Fruit fly (Drosophila melanogaster) whole organism, embryonic: ENCODE measurements around the gene CG43051.

ENCODE experiments used
- Asciz ChIP-seq: fragments of 200-800 bp; sonication (Bioruptor generic); optimal IDR thresholded peaks from 2 replicates; lab custom pipeline; 2017; ENCODE audit warnings: missing biosample characterization, mild to moderate bottlenecking, missing genetic modification characterization, missing genetic modification reagents
- Bgb ChIP-seq: fragments of 200-800 bp; sonication (Bioruptor generic); IDR thresholded peaks from 2 replicates; pipeline ENCODE4 v1.3.6; 2022; ENCODE audit warnings: missing biosample characterization, missing genetic modification characterization; ENCODE audit not compliant: partially characterized antibody
- BtbVII ChIP-seq: fragments of 200-800 bp; sonication (Bioruptor generic); optimal IDR thresholded peaks from 3 replicates; lab custom pipeline; 2017; ENCODE audit warnings: missing biosample characterization, mild to moderate bottlenecking, missing genetic modification characterization
- CG1024 ChIP-seq: fragments of 200-800 bp; sonication (Bioruptor generic); IDR thresholded peaks from 2 replicates; pipeline ENCODE4 v1.3.6; 2022; ENCODE audit warnings: missing biosample characterization, missing genetic modification characterization
- CG10654 ChIP-seq: fragments of 200-800 bp; sonication (Bioruptor generic); optimal IDR thresholded peaks from 2 replicates; lab custom pipeline; 2016; ENCODE audit warnings: missing biosample characterization, missing genetic modification characterization
- CG13624 ChIP-seq: fragments of 200-800 bp; sonication (Bioruptor generic); optimal IDR thresholded peaks from 2 replicates; lab custom pipeline; 2016; ENCODE audit warnings: missing biosample characterization, missing genetic modification characterization
- CG1832 ChIP-seq: fragments of 200-800 bp; sonication (Bioruptor generic); optimal IDR thresholded peaks from 2 replicates; lab custom pipeline; 2017; ENCODE audit warnings: missing biosample characterization, mild to moderate bottlenecking, missing genetic modification characterization, inconsistent platforms
- CG2199 ChIP-seq: fragments of 200-800 bp; sonication (Bioruptor generic); IDR thresholded peaks from 3 replicates; pipeline ENCODE4 v1.3.6; 2022; ENCODE audit warnings: missing biosample characterization, missing genetic modification characterization
- CG34422 ChIP-seq: fragments of 200-800 bp; sonication (Bioruptor generic); IDR thresholded peaks from 3 replicates; pipeline ENCODE4 v1.3.6; 2022; ENCODE audit warnings: missing biosample characterization, missing genetic modification characterization
- CG8924 ChIP-seq: fragments of 200-800 bp; optimal IDR thresholded peaks from 3 replicates; lab custom pipeline; 2019; ENCODE audit warnings: missing biosample characterization, mild to moderate bottlenecking, missing genetic modification characterization, moderate library complexity
- CG9727 ChIP-seq: fragments of 200-800 bp; sonication (Bioruptor generic); optimal IDR thresholded peaks from 3 replicates; lab custom pipeline; 2017; ENCODE audit warnings: missing biosample characterization, mild to moderate bottlenecking, missing genetic modification characterization
- CG9932 ChIP-seq: fragments of 200-800 bp; sonication (Bioruptor generic); IDR thresholded peaks from 2 replicates; pipeline ENCODE4 v1.3.6; 2022; ENCODE audit warnings: missing biosample characterization, missing genetic modification characterization
- Deaf1 ChIP-seq: fragments of 200-800 bp; optimal IDR thresholded peaks from 3 replicates; lab custom pipeline; 2019; ENCODE audit warnings: missing biosample characterization, mild to moderate bottlenecking, missing genetic modification characterization, moderate library complexity
- Dll ChIP-seq: fragments of 200-800 bp; sonication (Bioruptor generic); IDR thresholded peaks from 4 replicates; pipeline ENCODE4 v1.3.6; 2022; ENCODE audit warnings: missing biosample characterization, missing genetic modification characterization; ENCODE audit not compliant: partially characterized antibody
- Doc2 ChIP-seq: fragments of 200-800 bp; sonication (Bioruptor generic); IDR thresholded peaks from 2 replicates; pipeline ENCODE4 v1.3.6; 2022; ENCODE audit warnings: missing biosample characterization, missing genetic modification characterization
- Drgx ChIP-seq: fragments of 200-800 bp; sonication (Bioruptor generic); IDR thresholded peaks from 2 replicates; pipeline ENCODE4 v1.3.6; 2022; ENCODE audit warnings: missing biosample characterization, missing genetic modification characterization
- Fer2 ChIP-seq: fragments of 200-800 bp; sonication (Bioruptor generic); optimal IDR thresholded peaks from 2 replicates; lab custom pipeline; 2018; ENCODE audit warnings: missing biosample characterization, mild to moderate bottlenecking, missing genetic modification characterization, moderate library complexity
- GATAe ChIP-seq: fragments of 200-800 bp; sonication (Bioruptor generic); conservative IDR thresholded peaks from 2 replicates; pipeline ENCODE4 v1.3.6; 2022; ENCODE audit warnings: missing biosample characterization, missing genetic modification characterization
- Max ChIP-seq: fragments of 200-800 bp; sonication (Bioruptor generic); optimal IDR thresholded peaks from 2 replicates; lab custom pipeline; 2016; ENCODE audit warnings: missing biosample characterization, mild to moderate bottlenecking, missing genetic modification characterization
- Nf-YC ChIP-seq: fragments of 200-800 bp; optimal IDR thresholded peaks from 3 replicates; lab custom pipeline; 2019; ENCODE audit warnings: missing biosample characterization, mild to moderate bottlenecking, missing genetic modification characterization, moderate library complexity
- Ravus ChIP-seq: fragments of 200-800 bp; sonication (Bioruptor generic); IDR thresholded peaks from 2 replicates; pipeline ENCODE4 v1.3.6; 2022; ENCODE audit warnings: missing biosample characterization, missing genetic modification characterization
- Trl ChIP-seq, 3 experiments: fragments of >200 bp in 2 of 3; fragments of 200-800 bp in 1 of 3; sonication (Bioruptor generic) in 1 of 3; optimal IDR thresholded peaks; 2 replicates in 1 of 3; 3 replicates in 2 of 3; lab custom pipeline; 2016 to 2017; ENCODE audit warnings: missing biosample characterization in 1 of 3, missing genetic modification characterization in 1 of 3
- Usf ChIP-seq: fragments of 200-800 bp; sonication (Bioruptor generic); optimal IDR thresholded peaks from 2 replicates; lab custom pipeline; 2017; ENCODE audit warnings: missing genotype, missing biosample characterization, missing genetic modification characterization
- Xrp1 ChIP-seq: fragments of 200-800 bp; sonication (Bioruptor generic); IDR thresholded peaks from 2 replicates; pipeline ENCODE4 v1.3.6; 2022; ENCODE audit warnings: missing biosample characterization, missing genetic modification characterization
- al ChIP-seq: fragments of 200-800 bp; sonication (Bioruptor generic); IDR thresholded peaks from 2 replicates; pipeline ENCODE4 v1.3.6; 2022; ENCODE audit warnings: missing biosample characterization, missing genetic modification characterization
- bbx ChIP-seq: fragments of 200-800 bp; sonication (Bioruptor generic); IDR thresholded peaks from 2 replicates; pipeline ENCODE4 v1.3.6; 2022; ENCODE audit warnings: missing biosample characterization, missing genetic modification characterization; ENCODE audit not compliant: partially characterized antibody
- cg ChIP-seq: fragments of 200-800 bp; sonication (Bioruptor generic); optimal IDR thresholded peaks from 3 replicates; lab custom pipeline; 2019; ENCODE audit warnings: missing biosample characterization, mild to moderate bottlenecking, missing genetic modification characterization, moderate library complexity
- chm ChIP-seq: fragments of 200-800 bp; sonication (Bioruptor generic); IDR thresholded peaks from 2 replicates; pipeline ENCODE4 v1.3.6; 2022; ENCODE audit warnings: missing biosample characterization, missing genetic modification characterization
- crol ChIP-seq: fragments of 200-800 bp; sonication (Bioruptor generic); IDR thresholded peaks from 2 replicates; pipeline ENCODE4 v1.3.6; 2022; ENCODE audit warnings: missing biosample characterization, missing genetic modification characterization
- cwo ChIP-seq: fragments of 200-800 bp; sonication (Bioruptor generic); optimal IDR thresholded peaks from 3 replicates; lab custom pipeline; 2017; ENCODE audit warnings: missing biosample characterization, missing genetic modification characterization, mild to moderate bottlenecking, moderate library complexity, missing genetic modification reagents
- disco-r ChIP-seq: fragments of 200-800 bp; sonication (Bioruptor generic); optimal IDR thresholded peaks from 2 replicates; lab custom pipeline; 2016; ENCODE audit warnings: missing biosample characterization, missing genetic modification characterization
- dm ChIP-seq: fragments of 200-800 bp; sonication (Bioruptor generic); optimal IDR thresholded peaks from 3 replicates; lab custom pipeline; 2016; ENCODE audit warnings: missing biosample characterization, missing genetic modification characterization
- gem ChIP-seq: fragments of 200-800 bp; sonication (Bioruptor generic); optimal IDR thresholded peaks from 2 replicates; lab custom pipeline; 2019; ENCODE audit warnings: missing biosample characterization, mild to moderate bottlenecking, missing genetic modification characterization, moderate library complexity
- gfzf ChIP-seq: fragments of 200-800 bp; sonication (Bioruptor generic); optimal IDR thresholded peaks from 2 replicates; lab custom pipeline; 2016; ENCODE audit warnings: missing biosample characterization, mild to moderate bottlenecking, missing genetic modification characterization, moderate library complexity
- grn ChIP-seq: fragments of 200-800 bp; sonication (Bioruptor generic); optimal IDR thresholded peaks from 3 replicates; lab custom pipeline; 2017; ENCODE audit warnings: missing biosample characterization, missing genetic modification characterization
- her ChIP-seq: fragments of 200-800 bp; sonication (Bioruptor generic); optimal IDR thresholded peaks from 2 replicates; lab custom pipeline; 2016; ENCODE audit warnings: missing biosample characterization, missing genetic modification characterization
- kay ChIP-seq: fragments of 200-800 bp; sonication (Bioruptor generic); optimal IDR thresholded peaks from 2 replicates; lab custom pipeline; 2016; ENCODE audit warnings: missing biosample characterization, missing genetic modification characterization
- nau ChIP-seq: fragments of 200-800 bp; sonication (Bioruptor generic); optimal IDR thresholded peaks from 3 replicates; lab custom pipeline; 2017; ENCODE audit warnings: missing biosample characterization, mild to moderate bottlenecking, missing genetic modification characterization, missing genetic modification reagents
- nom ChIP-seq: fragments of 200-800 bp; sonication (Bioruptor generic); optimal IDR thresholded peaks from 2 replicates; lab custom pipeline; 2017; ENCODE audit warnings: missing biosample characterization, missing genetic modification characterization, mild to moderate bottlenecking, moderate library complexity, missing genetic modification reagents
- pita ChIP-seq: fragments of 200-800 bp; sonication (Bioruptor generic); optimal IDR thresholded peaks from 2 replicates; lab custom pipeline; 2017; ENCODE audit warnings: missing biosample characterization, mild to moderate bottlenecking, missing genetic modification characterization
- psq ChIP-seq: fragments of 200-800 bp; sonication (Bioruptor generic); optimal IDR thresholded peaks from 2 replicates; lab custom pipeline; 2017; ENCODE audit warnings: missing biosample characterization, missing genetic modification characterization
- rib ChIP-seq: fragments of 200-800 bp; sonication (Bioruptor generic); IDR thresholded peaks from 2 replicates; pipeline ENCODE4 v1.3.6; 2022; ENCODE audit warnings: missing biosample characterization, missing genetic modification characterization
- row ChIP-seq: fragments of 200-800 bp; sonication (Bioruptor generic); IDR thresholded peaks from 3 replicates; pipeline ENCODE4 v1.3.6; 2022; ENCODE audit warnings: missing biosample characterization, missing genetic modification characterization
- run ChIP-seq: fragments of 200-800 bp; sonication (Bioruptor generic); optimal IDR thresholded peaks from 3 replicates; lab custom pipeline; 2018; ENCODE audit warnings: missing biosample characterization, mild to moderate bottlenecking, missing genetic modification characterization
- sd ChIP-seq: fragments of 200-800 bp; sonication (Bioruptor generic); optimal IDR thresholded peaks from 3 replicates; lab custom pipeline; 2018; ENCODE audit warnings: missing biosample characterization, mild to moderate bottlenecking, missing genetic modification characterization, moderate library complexity
- sqz ChIP-seq: fragments of 200-800 bp; sonication (Bioruptor generic); optimal IDR thresholded peaks from 3 replicates; lab custom pipeline; 2018; ENCODE audit warnings: missing biosample characterization, mild to moderate bottlenecking, missing genetic modification characterization
- z ChIP-seq: fragments of 200-800 bp; sonication (Bioruptor generic); IDR thresholded peaks from 3 replicates; pipeline ENCODE4 v1.3.6; 2022; ENCODE audit warnings: missing biosample characterization, missing genetic modification characterization
- zen ChIP-seq: fragments of 200-800 bp; sonication (Bioruptor generic); optimal IDR thresholded peaks from 3 replicates; lab custom pipeline; 2018; ENCODE audit warnings: missing biosample characterization, mild to moderate bottlenecking, missing genetic modification characterization, moderate library complexity

The CG43051 gene

DNA sequence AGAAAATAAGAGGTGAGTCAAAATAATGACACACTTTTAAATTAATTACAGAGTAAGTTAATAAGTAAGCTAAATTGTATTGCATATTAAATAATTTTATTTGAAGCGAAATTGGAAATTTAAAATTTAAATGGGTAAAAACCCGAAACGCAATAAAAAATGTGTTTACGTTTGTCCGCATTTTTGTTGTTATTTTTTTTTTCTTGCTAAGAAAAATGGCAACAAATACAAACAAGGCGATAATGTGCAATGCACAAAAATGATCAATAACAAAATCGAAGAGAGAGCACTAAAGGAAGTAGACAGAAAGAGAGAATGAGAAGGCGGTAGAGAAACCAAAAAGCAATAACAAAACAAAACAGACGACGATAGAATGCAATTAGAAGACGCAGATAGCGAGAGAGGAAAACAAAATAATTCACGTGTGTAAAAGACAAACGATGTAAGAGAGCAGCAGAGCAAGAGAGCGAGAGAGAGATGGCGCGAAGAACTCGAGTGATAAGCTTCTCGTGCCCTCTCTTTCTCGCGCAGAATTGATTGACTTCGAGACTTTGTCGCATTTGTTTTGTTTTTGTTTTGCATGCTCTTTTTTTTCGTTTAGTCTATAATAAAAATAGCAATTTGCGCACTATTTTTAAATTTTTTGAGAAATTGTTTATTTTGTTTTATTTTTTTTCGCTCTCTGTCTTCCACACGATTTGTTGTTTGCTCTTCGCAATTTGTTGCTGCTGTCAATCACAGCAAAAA, 13.2 kb downstream of the CG43051 start (continued):
- TF ChIP-seq sd (tag; lab: Kevin White, UChicago) (peak; percentile 17), pita (GFP tag; lab: Kevin White, UChicago) (no peak), CG8924 (peak; percentile 18), Nf-YC (tag; lab: Kevin White, UChicago) (peak; percentile 41), zen (tag; lab: Kevin White, UChicago) (peak; percentile 18), gfzf (no peak), Asciz (GFP tag; lab: Kevin White, UChicago) (no peak), CG2199 (GFP tag; lab: Robert Waterston, UW) (0 out of 3 replicates have a peak, but pooled peaks have one; percentile 11), disco-r (GFP tag; lab: Kevin White, UChicago) (no peak), nom (GFP tag; lab: Kevin White, UChicago) (peak; percentile 74), run (tag; lab: Kevin White, UChicago) (peak; percentile 20), Dll (GFP tag; lab: Robert Waterston, UW) (0 out of 4 replicates have a peak, but pooled peaks have one; percentile 20), z (GFP tag; lab: Robert Waterston, UW) (0 out of 3 replicates have a peak, but pooled peaks have one; percentile 53), Trl (optimal IDR thresholded peaks at IDR 0.05; lab: Kevin White, UChicago) (peak; percentile 84 to 96), Trl (GFP tag; optimal IDR thresholded peaks at IDR 0.05; lab: Kevin White, UChicago) (no peak), Deaf1 (peak; percentile 5), Ravus (GFP tag; lab: Robert Waterston, UW) (no peak), nau (GFP tag; lab: Kevin White, UChicago) (peak; percentile 0), Xrp1 (GFP tag; lab: Robert Waterston, UW) (peak; percentile 6; the same call in 1 of the 2 replicates), Fer2 (no peak), dm (GFP tag; lab: Kevin White, UChicago) (no peak), bbx (GFP tag; lab: Robert Waterston, UW) (0 out of 2 replicates have a peak, but pooled peaks have one; percentile 30), GATAe (GFP tag; lab: Robert Waterston, UW) (0 out of 2 replicates have a peak, but pooled peaks have one; percentile 10), psq (GFP tag; lab: Kevin White, UChicago) (peak; percentile 73), kay (no peak), Drgx (peak; percentile 84), cg (peak; percentile 23), CG34422 (GFP tag; lab: Robert Waterston, UW) (peak; percentile 12; the same call in 1 of the 3 replicates), CG1024 (GFP tag; lab: Robert Waterston, UW) (no peak), grn (GFP tag; lab: Kevin White, UChicago) (peak; percentile 55), Doc2 (no peak), cwo (peak; percentile 81), CG1832 (GFP tag; lab: Kevin White, UChicago) (peak; percentile 68), Bgb (no peak), CG13624 (GFP tag; lab: Kevin White, UChicago) (peak; percentile 25)

DNA sequence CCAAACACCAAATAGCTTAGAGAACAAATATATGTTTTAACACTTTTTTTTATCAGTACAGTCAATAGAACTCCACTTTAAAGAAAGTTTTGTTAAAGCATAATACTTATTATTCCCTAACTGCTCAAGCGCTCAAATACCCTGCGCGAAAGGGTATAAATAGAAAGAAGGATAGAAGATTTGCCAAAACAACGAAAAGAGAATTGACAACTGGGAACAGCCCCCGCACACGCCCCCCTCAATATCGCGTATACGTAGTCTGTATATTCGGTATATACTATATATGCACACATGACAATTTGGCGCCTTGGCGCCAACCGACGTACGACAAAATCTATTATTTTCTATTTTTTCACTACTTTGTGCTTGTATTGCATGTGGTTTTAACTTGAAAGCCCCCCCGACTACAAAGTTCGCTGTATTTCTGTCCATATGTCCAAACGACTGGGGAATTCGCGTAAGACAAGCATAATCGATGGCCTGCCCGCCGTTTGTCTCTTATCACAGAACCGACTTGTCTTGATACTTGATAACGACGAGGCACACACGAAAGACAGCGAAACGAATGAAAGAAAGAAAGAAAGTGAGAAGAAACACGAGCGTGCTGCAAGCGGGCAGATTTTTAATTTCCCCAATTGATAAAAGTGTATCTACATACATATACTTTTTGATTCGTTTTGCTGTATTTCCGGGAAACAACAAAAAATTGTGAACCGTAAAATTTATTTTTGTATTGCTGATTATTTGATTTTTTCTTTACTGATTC, 14.0 kb downstream of the CG43051 start:
- TF ChIP-seq her (GFP tag; lab: Kevin White, UChicago) (no peak), chm (GFP tag; lab: Robert Waterston, UW) (no peak), row (GFP tag; lab: Robert Waterston, UW) (peak; percentile 34; the same call in 1 of the 3 replicates), Usf (GFP tag; lab: Kevin White, UChicago) (no peak), rib (peak; percentile 59; the same call in 1 of the 2 replicates), crol (GFP tag; lab: Robert Waterston, UW) (peak; percentile 19; the same call in 1 of the 2 replicates), sqz (GFP tag; lab: Kevin White, UChicago) (no peak), al (GFP tag; lab: Robert Waterston, UW) (0 out of 2 replicates have a peak, but pooled peaks have one; percentile 9), BtbVII (no peak), CG9932 (GFP tag; lab: Robert Waterston, UW) (peak; percentile 49), CG10654 (GFP tag; lab: Kevin White, UChicago) (no peak), gem (peak; percentile 1), CG9727 (GFP tag; lab: Kevin White, UChicago) (peak; percentile 21), Max (no peak)
